Fruit fly (Drosophila melanogaster): ENCODE measurements around the gene side-VII.

side-VII gene

dm6 chr3R:9762955-9763931, 23.5 kb upstream of the side-VII start, which contains the start of the genes Snap24 and CG8478 (continued):
- TF ChIP-seq Myb (GFP tag; optimal IDR thresholded peaks at IDR 0.05), result peak; percentile 75
- peak; percentile 85 for TF ChIP-seq Bgb (GFP tag; IDR thresholded peaks at IDR 0.05; ENCODE audit: partially characterized antibody)
- peak; percentile 47 for TF ChIP-seq ewg (GFP tag; optimal IDR thresholded peaks at IDR 0.05)
- TF ChIP-seq wdn (GFP tag; IDR thresholded peaks at IDR 0.05), result no peak
- TF ChIP-seq CG17328 (GFP tag; IDR thresholded peaks at IDR 0.05), result no peak
- peak; percentile 92 for TF ChIP-seq CG17802 (tag; optimal IDR thresholded peaks at IDR 0.05)
- no peak for TF ChIP-seq CG12769 (tag; optimal IDR thresholded peaks at IDR 0.05)
- no peak for TF ChIP-seq cas (GFP tag; IDR thresholded peaks at IDR 0.05)
- TF ChIP-seq CG12659 (GFP tag; optimal IDR thresholded peaks at IDR 0.05), result peak; percentile 26
- no peak for TF ChIP-seq oc (tag; optimal IDR thresholded peaks at IDR 0.05)
- no peak for TF ChIP-seq NC2β (GFP tag; optimal IDR thresholded peaks at IDR 0.05)
- TF ChIP-seq unc-4 (GFP tag; IDR thresholded peaks at IDR 0.05; ENCODE audit: partially characterized antibody), result peak; percentile 74
- no peak for TF ChIP-seq Oaz (GFP tag; IDR thresholded peaks at IDR 0.05)
- no peak for TF ChIP-seq CG16863 (GFP tag; optimal IDR thresholded peaks at IDR 0.05)
- TF ChIP-seq CG30403 (GFP tag; optimal IDR thresholded peaks at IDR 0.05), result peak; percentile 30
- no peak for TF ChIP-seq Meics (GFP tag; optimal IDR thresholded peaks at IDR 0.05)
- peak; percentile 84 for TF ChIP-seq rib (GFP tag; IDR thresholded peaks at IDR 0.05)
- no peak for TF ChIP-seq CG10543 (GFP tag; optimal IDR thresholded peaks at IDR 0.05)
- peak; percentile 81 for TF ChIP-seq CG16813 (GFP tag; IDR thresholded peaks at IDR 0.05; ENCODE audit: partially characterized antibody)
- no peak for TF ChIP-seq NC2α (GFP tag; optimal IDR thresholded peaks at IDR 0.05)
- peak; percentile 2 for TF ChIP-seq CG9797 (GFP tag; optimal IDR thresholded peaks at IDR 0.05)
- peak; percentile 31; the same call in 1 of the 2 replicates for TF ChIP-seq onecut (GFP tag; IDR thresholded peaks at IDR 0.05)
- peak; percentile 23 for TF ChIP-seq CG15514 (GFP tag; optimal IDR thresholded peaks at IDR 0.05)
- TF ChIP-seq CG2712 (tag; optimal IDR thresholded peaks at IDR 0.05), result peak; percentile 6
- no peak for TF ChIP-seq CG32532 (GFP tag; IDR thresholded peaks at IDR 0.05)
- TF ChIP-seq CG8388 (GFP tag; optimal IDR thresholded peaks at IDR 0.05), result no peak
- peak; percentile 86 for TF ChIP-seq BEAF-32 (GFP tag; optimal IDR thresholded peaks at IDR 0.05)
- no peak for TF ChIP-seq HmgZ (tag; optimal IDR thresholded peaks at IDR 0.05)
- peak; percentile 79 for TF ChIP-seq CG6791 (GFP tag; IDR thresholded peaks at IDR 0.05; ENCODE audit: partially characterized antibody)
- TF ChIP-seq zen2 (GFP tag; IDR thresholded peaks at IDR 0.05; ENCODE audit: partially characterized antibody), result peak; percentile 66; the same call in 2 of the 3 replicates
- no peak for TF ChIP-seq dmrt11E (tag; optimal IDR thresholded peaks at IDR 0.05)
- TF ChIP-seq YL-1 (GFP tag; optimal IDR thresholded peaks at IDR 0.05), result peak; percentile 8
- peak; percentile 24 for TF ChIP-seq Abd-B (GFP tag; optimal IDR thresholded peaks at IDR 0.05)
- TF ChIP-seq Opbp (GFP tag; IDR thresholded peaks at IDR 0.05; ENCODE audit: partially characterized antibody), result peak; percentile 71; the same call in 2 of the 3 replicates
- TF ChIP-seq ato (GFP tag; IDR thresholded peaks at IDR 0.05; ENCODE audit: partially characterized antibody), result peak; percentile 80
- peak; percentile 61 for TF ChIP-seq hb (GFP tag; IDR thresholded peaks at IDR 0.05; ENCODE audit: partially characterized antibody)
- TF ChIP-seq ase (GFP tag; IDR thresholded peaks at IDR 0.05), result no peak
- TF ChIP-seq CG10274 (GFP tag; optimal IDR thresholded peaks at IDR 0.05), result no peak
- TF ChIP-seq CG17361 (GFP tag; IDR thresholded peaks at IDR 0.05), result peak; percentile 43; the same call in 1 of the 3 replicates
- TF ChIP-seq CG1603 (tag; optimal IDR thresholded peaks at IDR 0.05), result peak; percentile 17
- no peak for TF ChIP-seq CG9437 (GFP tag; optimal IDR thresholded peaks at IDR 0.05)
- no peak for TF ChIP-seq zfh2 (GFP tag; optimal IDR thresholded peaks at IDR 0.05)
- TF ChIP-seq Dp (GFP tag; optimal IDR thresholded peaks at IDR 0.05), result peak; percentile 78
- no peak for TF ChIP-seq gt (GFP tag; IDR thresholded peaks at IDR 0.05)
- TF ChIP-seq phol (tag; optimal IDR thresholded peaks at IDR 0.05), result peak; percentile 22
- TF ChIP-seq CG9876 (GFP tag; optimal IDR thresholded peaks at IDR 0.05), result no peak
- peak; percentile 74 for TF ChIP-seq sna (GFP tag; IDR thresholded peaks at IDR 0.05; ENCODE audit: partially characterized antibody)

Measured in whole organism, embryonic.